Fruit fly (Drosophila melanogaster): ENCODE results near the gene CG18666.

Gene CG18666

dm6 chr2L:10987370-10987853 is 47.2 kb upstream of the CG18666 start, which contains the start of the genes piwi and CG12253 (continued):
- TF ChIP-seq Doc2 (GFP tag; IDR thresholded peaks at IDR 0.05): no peak
- TF ChIP-seq kah (GFP tag; optimal IDR thresholded peaks at IDR 0.05): no peak
- no peak for TF ChIP-seq hbn (GFP tag; IDR thresholded peaks at IDR 0.05; ENCODE audit: partially characterized antibody)
- TF ChIP-seq Atf3 (GFP tag; optimal IDR thresholded peaks at IDR 0.05): peak; percentile 8
- peak; percentile 24 for TF ChIP-seq CG18476 (GFP tag; optimal IDR thresholded peaks at IDR 0.05)
- peak; percentile 11 for TF ChIP-seq pzg (GFP tag; optimal IDR thresholded peaks at IDR 0.05)
- TF ChIP-seq Fer2 (tag; optimal IDR thresholded peaks at IDR 0.05): no peak
- no peak for TF ChIP-seq vnd (GFP tag; IDR thresholded peaks at IDR 0.05; ENCODE audit: partially characterized antibody)
- TF ChIP-seq tup (GFP tag; optimal IDR thresholded peaks at IDR 0.05): no peak
- TF ChIP-seq NfI (GFP tag; optimal IDR thresholded peaks at IDR 0.05): peak; percentile 71
- peak; percentile 90 for TF ChIP-seq dmrt11E (tag; optimal IDR thresholded peaks at IDR 0.05)
- TF ChIP-seq HLH54F (GFP tag; optimal IDR thresholded peaks at IDR 0.05): peak; percentile 49
- no peak for TF ChIP-seq hth (optimal IDR thresholded peaks at IDR 0.05)
- no peak for TF ChIP-seq slp2 (GFP tag; optimal IDR thresholded peaks at IDR 0.05)
- peak; percentile 51 for TF ChIP-seq stwl (tag; optimal IDR thresholded peaks at IDR 0.05)
- peak; percentile 48 for TF ChIP-seq Lhr (GFP tag; optimal IDR thresholded peaks at IDR 0.05)
- TF ChIP-seq CG9797 (GFP tag; optimal IDR thresholded peaks at IDR 0.05): peak; percentile 31
- no peak for TF ChIP-seq ato (GFP tag; IDR thresholded peaks at IDR 0.05; ENCODE audit: partially characterized antibody)
- TF ChIP-seq CG10274 (GFP tag; optimal IDR thresholded peaks at IDR 0.05): no peak
- TF ChIP-seq Spps (tag; optimal IDR thresholded peaks at IDR 0.05): peak; percentile 14
- TF ChIP-seq maf-S (GFP tag; optimal IDR thresholded peaks at IDR 0.05): no peak
- no peak for TF ChIP-seq CG7987 (GFP tag; optimal IDR thresholded peaks at IDR 0.05)
- peak; percentile 1 for TF ChIP-seq CG7928 (GFP tag; optimal IDR thresholded peaks at IDR 0.05)
- TF ChIP-seq slou (GFP tag; optimal IDR thresholded peaks at IDR 0.05): peak; percentile 52
- peak; percentile 89 for TF ChIP-seq lmd (GFP tag; IDR thresholded peaks at IDR 0.05)
- TF ChIP-seq jigr1 (GFP tag; IDR thresholded peaks at IDR 0.05): no peak
- peak; percentile 58 for TF ChIP-seq ap (GFP tag; IDR thresholded peaks at IDR 0.05)
- no peak for TF ChIP-seq CG17802 (tag; optimal IDR thresholded peaks at IDR 0.05)
- TF ChIP-seq pan (optimal IDR thresholded peaks at IDR 0.05): no peak
- TF ChIP-seq pan (GFP tag; optimal IDR thresholded peaks at IDR 0.05 in 1 of 2, IDR thresholded peaks at IDR 0.05 in 1 of 2): no peak
- no peak for TF ChIP-seq Taf1 (GFP tag; IDR thresholded peaks at IDR 0.05)
- no peak for TF ChIP-seq p53 (GFP tag; optimal IDR thresholded peaks at IDR 0.05)
- no peak for TF ChIP-seq crc (GFP tag; optimal IDR thresholded peaks at IDR 0.05)
- peak; percentile 39 for TF ChIP-seq CG18011 (GFP tag; optimal IDR thresholded peaks at IDR 0.05)
- no peak for TF ChIP-seq inv (GFP tag; IDR thresholded peaks at IDR 0.05; ENCODE audit: partially characterized antibody)
- peak; percentile 21 for TF ChIP-seq Camta (GFP tag; optimal IDR thresholded peaks at IDR 0.05)
- TF ChIP-seq CG10267 (tag; optimal IDR thresholded peaks at IDR 0.05): peak; percentile 71
- no peak for TF ChIP-seq vfl (GFP tag; optimal IDR thresholded peaks at IDR 0.05)
- TF ChIP-seq btn (GFP tag; optimal IDR thresholded peaks at IDR 0.05): no peak
- TF ChIP-seq Chrac-16 (GFP tag; optimal IDR thresholded peaks at IDR 0.05): peak; percentile 78
- peak; percentile 61 for TF ChIP-seq cato (GFP tag; optimal IDR thresholded peaks at IDR 0.05; ENCODE audit: borderline replicate concordance)
- no peak for TF ChIP-seq tx (GFP tag; optimal IDR thresholded peaks at IDR 0.05)
- peak; percentile 53 for TF ChIP-seq CG3065 (GFP tag; optimal IDR thresholded peaks at IDR 0.05)
- no peak for TF ChIP-seq CG15269 (tag; optimal IDR thresholded peaks at IDR 0.05)
- no peak for TF ChIP-seq CG11085 (GFP tag; IDR thresholded peaks at IDR 0.05)
- no peak for TF ChIP-seq bowl (GFP tag; IDR thresholded peaks at IDR 0.05)
- TF ChIP-seq knrl (GFP tag; IDR thresholded peaks at IDR 0.05; ENCODE audit: partially characterized antibody): no peak
- TF ChIP-seq rib (GFP tag; IDR thresholded peaks at IDR 0.05): 0 out of 2 replicates have a peak, but pooled peaks have one; percentile 37
- TF ChIP-seq CG32772 (GFP tag; IDR thresholded peaks at IDR 0.05): no peak
- no peak for TF ChIP-seq NFAT (GFP tag; IDR thresholded peaks at IDR 0.05)
- TF ChIP-seq CG1602 (GFP tag; optimal IDR thresholded peaks at IDR 0.05): peak; percentile 79

Data from whole organism, embryonic.